Fruit fly (Drosophila melanogaster) whole organism, embryonic: Measurements from ENCODE around the gene CG14903.
A peak's percentile ranks its signal among the peaks of the same experiment; 100 is the strongest.

ENCODE experiments used
- CG10209 ChIP-seq: fragments of 200-800 bp; sonication (Bioruptor generic); optimal IDR thresholded peaks from 3 replicates; lab custom pipeline; 2017; ENCODE audit warnings: missing biosample characterization, mild to moderate bottlenecking, missing genetic modification characterization, missing genetic modification reagents
- CG10321 ChIP-seq: fragments of 200-800 bp; sonication (Bioruptor generic); IDR thresholded peaks from 2 replicates; pipeline ENCODE4 v1.3.6; 2022; ENCODE audit warnings: missing biosample characterization, missing genetic modification characterization
- CG1602 ChIP-seq: fragments of 200-800 bp; sonication (Bioruptor generic); optimal IDR thresholded peaks from 3 replicates; lab custom pipeline; 2016; ENCODE audit warnings: missing biosample characterization, missing genetic modification characterization
- CG2199 ChIP-seq: fragments of 200-800 bp; sonication (Bioruptor generic); IDR thresholded peaks from 3 replicates; pipeline ENCODE4 v1.3.6; 2022; ENCODE audit warnings: missing biosample characterization, missing genetic modification characterization
- CG2875 ChIP-seq: fragments of 200-800 bp; sonication (Bioruptor generic); optimal IDR thresholded peaks from 2 replicates; lab custom pipeline; 2017; ENCODE audit warnings: missing biosample characterization, mild to moderate bottlenecking, missing genetic modification characterization, missing genetic modification reagents
- CG32772 ChIP-seq: fragments of 200-800 bp; sonication (Bioruptor generic); IDR thresholded peaks from 2 replicates; pipeline ENCODE4 v1.3.6; 2022; ENCODE audit warnings: missing biosample characterization, missing genetic modification characterization
- CG3407 ChIP-seq: fragments of 200-800 bp; sonication (Bioruptor generic); optimal IDR thresholded peaks from 2 replicates; lab custom pipeline; 2018; ENCODE audit warnings: missing biosample characterization, mild to moderate bottlenecking, missing genetic modification characterization
- CG4328 ChIP-seq: fragments of 200-800 bp; sonication (Bioruptor generic); optimal IDR thresholded peaks from 3 replicates; lab custom pipeline; 2017; ENCODE audit warnings: missing biosample characterization, missing genetic modification reagents, missing genetic modification characterization
- CG4360 ChIP-seq: fragments of 200-800 bp; sonication (Bioruptor generic); IDR thresholded peaks from 2 replicates; pipeline ENCODE4 v1.3.6; 2022; ENCODE audit warnings: missing biosample characterization, missing genetic modification characterization
- CG4404 ChIP-seq: fragments of 200-800 bp; sonication (Bioruptor generic); IDR thresholded peaks from 2 replicates; pipeline ENCODE4 v1.3.6; 2022; ENCODE audit warnings: missing biosample characterization, missing genetic modification characterization
- CG4820 ChIP-seq: fragments of 200-800 bp; sonication (Bioruptor generic); optimal IDR thresholded peaks from 3 replicates; lab custom pipeline; 2016; ENCODE audit warnings: missing biosample characterization, missing genetic modification characterization
- CG7963 ChIP-seq: fragments of 200-800 bp; sonication (Bioruptor generic); IDR thresholded peaks from 3 replicates; pipeline ENCODE4 v1.3.6; 2022; ENCODE audit warnings: missing biosample characterization, missing genetic modification characterization; ENCODE audit not compliant: partially characterized antibody
- CG9437 ChIP-seq: fragments of 200-800 bp; sonication (Bioruptor generic); optimal IDR thresholded peaks from 2 replicates; lab custom pipeline; 2018; ENCODE audit warnings: missing biosample characterization, mild to moderate bottlenecking, missing genetic modification characterization
- CkIIα-i1 ChIP-seq: fragments of 200-800 bp; sonication (Bioruptor generic); IDR thresholded peaks from 2 replicates; pipeline ENCODE4 v1.3.6; 2022; ENCODE audit warnings: missing biosample characterization, missing genetic modification characterization
- CoRest ChIP-seq: fragments of 200-800 bp; sonication (Bioruptor generic); optimal IDR thresholded peaks from 3 replicates; lab custom pipeline; 2018; ENCODE audit warnings: missing biosample characterization, mild to moderate bottlenecking, missing genetic modification characterization, moderate library complexity
- Doc3 ChIP-seq: fragments of 200-800 bp; sonication (Bioruptor generic); IDR thresholded peaks from 3 replicates; pipeline ENCODE4 v1.3.6; 2022; ENCODE audit warnings: missing biosample characterization, missing genetic modification characterization; ENCODE audit not compliant: partially characterized antibody
- Dref ChIP-seq: fragments of 200-800 bp; sonication (Bioruptor generic); IDR thresholded peaks from 2 replicates; pipeline ENCODE4 v1.3.6; 2022; ENCODE audit warnings: missing biosample characterization, missing genetic modification characterization
- E2f2 ChIP-seq: fragments of 200-800 bp; sonication (Bioruptor generic); IDR thresholded peaks from 2 replicates; pipeline ENCODE4 v1.3.6; 2022; ENCODE audit warnings: missing biosample characterization, missing genetic modification characterization
- HLHmδ ChIP-seq: fragments of 200-800 bp; sonication (Bioruptor generic); optimal IDR thresholded peaks from 2 replicates; lab custom pipeline; 2018; ENCODE audit warnings: missing biosample characterization, mild to moderate bottlenecking, missing genetic modification characterization, moderate library complexity
- Hr3 ChIP-seq: fragments of 200-800 bp; sonication (Bioruptor generic); optimal IDR thresholded peaks from 3 replicates; lab custom pipeline; 2016; ENCODE audit warnings: missing biosample characterization, missing genetic modification characterization
- Lim3 ChIP-seq: fragments of 200-800 bp; sonication (Bioruptor generic); IDR thresholded peaks from 2 replicates; pipeline ENCODE4 v1.3.6; 2022; ENCODE audit warnings: missing biosample characterization, missing genetic modification characterization
- MBD-R2 ChIP-seq: fragments of 200-800 bp; sonication (Bioruptor generic); IDR thresholded peaks from 2 replicates; pipeline ENCODE4 v1.3.6; 2022; ENCODE audit warnings: missing biosample characterization, missing genetic modification characterization
- Pdp1 ChIP-seq, 2 experiments: fragments of 200-800 bp; sonication (Bioruptor generic); optimal IDR thresholded peaks; 3 replicates each; lab custom pipeline; 2016; ENCODE audit warnings: missing biosample characterization in 2 of 2, missing genetic modification characterization in 2 of 2, mild to moderate bottlenecking in 1 of 2, moderate library complexity in 1 of 2
- Ravus ChIP-seq: fragments of 200-800 bp; sonication (Bioruptor generic); IDR thresholded peaks from 2 replicates; pipeline ENCODE4 v1.3.6; 2022; ENCODE audit warnings: missing biosample characterization, missing genetic modification characterization
- Scr ChIP-seq: fragments of 200-800 bp; sonication (Bioruptor generic); IDR thresholded peaks from 2 replicates; pipeline ENCODE4 v1.3.6; 2022; ENCODE audit warnings: missing biosample characterization, missing genetic modification characterization; ENCODE audit not compliant: partially characterized antibody
- YL-1 ChIP-seq: fragments of 200-800 bp; sonication (Bioruptor generic); optimal IDR thresholded peaks from 3 replicates; lab custom pipeline; 2017; ENCODE audit warnings: missing biosample characterization, mild to moderate bottlenecking, missing genetic modification characterization
- aop ChIP-seq: fragments of 200-800 bp; sonication (Bioruptor generic); IDR thresholded peaks from 2 replicates; pipeline ENCODE4 v1.3.6; 2022; ENCODE audit warnings: missing biosample characterization, missing genetic modification characterization
- ash1 ChIP-seq: fragments of 200-800 bp; sonication (Bioruptor generic); optimal IDR thresholded peaks from 2 replicates; lab custom pipeline; 2018; ENCODE audit warnings: missing biosample characterization, mild to moderate bottlenecking, missing genetic modification characterization
- ato ChIP-seq: fragments of 200-800 bp; sonication (Bioruptor generic); IDR thresholded peaks from 2 replicates; pipeline ENCODE4 v1.3.6; 2022; ENCODE audit warnings: missing biosample characterization, missing genetic modification characterization; ENCODE audit not compliant: partially characterized antibody
- crol ChIP-seq: fragments of 200-800 bp; sonication (Bioruptor generic); IDR thresholded peaks from 2 replicates; pipeline ENCODE4 v1.3.6; 2022; ENCODE audit warnings: missing biosample characterization, missing genetic modification characterization
- dan ChIP-seq: fragments of 200-800 bp; sonication (Bioruptor generic); IDR thresholded peaks from 2 replicates; pipeline ENCODE4 v1.3.6; 2022; ENCODE audit warnings: missing biosample characterization, missing genetic modification characterization
- fru ChIP-seq: fragments of >200 bp; optimal IDR thresholded peaks from 2 replicates; lab custom pipeline; 2017
- fu2 ChIP-seq: fragments of 200-800 bp; sonication (Bioruptor generic); optimal IDR thresholded peaks from 2 replicates; lab custom pipeline; 2016; ENCODE audit warnings: missing biosample characterization, missing genetic modification characterization
- gcm2 ChIP-seq: fragments of 200-800 bp; sonication (Bioruptor generic); optimal IDR thresholded peaks from 2 replicates; lab custom pipeline; 2016; ENCODE audit warnings: missing biosample characterization, missing genetic modification characterization
- gem ChIP-seq: fragments of 200-800 bp; sonication (Bioruptor generic); optimal IDR thresholded peaks from 2 replicates; lab custom pipeline; 2019; ENCODE audit warnings: missing biosample characterization, mild to moderate bottlenecking, missing genetic modification characterization, moderate library complexity
- ham ChIP-seq: fragments of 200-800 bp; sonication (Bioruptor generic); IDR thresholded peaks from 2 replicates; pipeline ENCODE4 v1.3.6; 2022; ENCODE audit warnings: missing biosample characterization, missing genetic modification characterization
- her ChIP-seq: fragments of 200-800 bp; sonication (Bioruptor generic); optimal IDR thresholded peaks from 2 replicates; lab custom pipeline; 2016; ENCODE audit warnings: missing biosample characterization, missing genetic modification characterization
- klu ChIP-seq: fragments of 200-800 bp; sonication (Bioruptor generic); IDR thresholded peaks from 2 replicates; pipeline ENCODE4 v1.3.6; 2022; ENCODE audit warnings: missing biosample characterization, missing genetic modification characterization
- lbe ChIP-seq: fragments of 200-800 bp; sonication (Bioruptor generic); optimal IDR thresholded peaks from 2 replicates; lab custom pipeline; 2016; ENCODE audit warnings: missing biosample characterization, mild to moderate bottlenecking, missing genetic modification characterization
- luna ChIP-seq: fragments of 200-800 bp; sonication (Bioruptor generic); optimal IDR thresholded peaks from 2 replicates; lab custom pipeline; 2016; ENCODE audit warnings: missing biosample characterization, missing genetic modification characterization
- pb ChIP-seq: fragments of 200-800 bp; sonication (Bioruptor generic); optimal IDR thresholded peaks from 3 replicates; lab custom pipeline; 2016; ENCODE audit warnings: missing biosample characterization, missing genetic modification characterization
- pho ChIP-seq: fragments of 200-800 bp; sonication (Bioruptor generic); optimal IDR thresholded peaks from 2 replicates; lab custom pipeline; 2016; ENCODE audit warnings: missing biosample characterization, missing genetic modification characterization
- pnt ChIP-seq: fragments of 200-800 bp; sonication (Bioruptor generic); optimal IDR thresholded peaks from 3 replicates; lab custom pipeline; 2016; ENCODE audit warnings: missing biosample characterization, missing genetic modification characterization
- sd ChIP-seq: fragments of 200-800 bp; sonication (Bioruptor generic); optimal IDR thresholded peaks from 3 replicates; lab custom pipeline; 2018; ENCODE audit warnings: missing biosample characterization, mild to moderate bottlenecking, missing genetic modification characterization, moderate library complexity
- seq ChIP-seq: fragments of 200-800 bp; sonication (Bioruptor generic); IDR thresholded peaks from 2 replicates; pipeline ENCODE4 v1.3.6; 2022; ENCODE audit warnings: missing biosample characterization, missing genetic modification characterization
- shn ChIP-seq: fragments of 200-800 bp; sonication (Bioruptor generic); optimal IDR thresholded peaks from 3 replicates; lab custom pipeline; 2016; ENCODE audit warnings: missing biosample characterization, missing genetic modification characterization
- ssp ChIP-seq: fragments of 200-800 bp; sonication (Bioruptor generic); IDR thresholded peaks from 2 replicates; pipeline ENCODE4 v1.3.6; 2022; ENCODE audit warnings: missing biosample characterization, missing genetic modification characterization
- stc ChIP-seq: fragments of 200-800 bp; sonication (Bioruptor generic); IDR thresholded peaks from 2 replicates; pipeline ENCODE4 v1.3.6; 2022; ENCODE audit warnings: missing biosample characterization, missing genetic modification characterization
- sug ChIP-seq: fragments of 200-800 bp; optimal IDR thresholded peaks from 2 replicates; lab custom pipeline; 2019; ENCODE audit warnings: missing biosample characterization, mild to moderate bottlenecking, missing genetic modification characterization, moderate library complexity
- ttk ChIP-seq: fragments of 200-800 bp; sonication (Bioruptor generic); IDR thresholded peaks from 2 replicates; pipeline ENCODE4 v2.1.2; 2022; ENCODE audit warnings: missing biosample characterization, missing genetic modification characterization
- wek ChIP-seq: fragments of 200-800 bp; sonication (Bioruptor generic); optimal IDR thresholded peaks from 3 replicates; lab custom pipeline; 2018; ENCODE audit warnings: missing biosample characterization, mild to moderate bottlenecking, missing genetic modification characterization, moderate library complexity
- wor ChIP-seq: fragments of 200-800 bp; sonication (Bioruptor generic); IDR thresholded peaks from 2 replicates; pipeline ENCODE4 v1.3.6; 2022; ENCODE audit warnings: missing biosample characterization, missing genetic modification characterization

CG14903 gene

dm6 chr3R:16553459-16554230, 19.9 kb downstream of the CG14903 start (continued):
- no peak for TF ChIP-seq CG4328
- no peak for TF ChIP-seq HLHmδ (GFP tag; lab: Kevin White, UChicago)
- TF ChIP-seq CG1602 (GFP tag; lab: Kevin White, UChicago), result no peak
- TF ChIP-seq CG3407 (GFP tag; lab: Kevin White, UChicago), result no peak
- no peak for TF ChIP-seq sug (tag; lab: Kevin White, UChicago)
- TF ChIP-seq aop (GFP tag; lab: Robert Waterston, UW), result no peak
- no peak for TF ChIP-seq klu (GFP tag; lab: Robert Waterston, UW)
- TF ChIP-seq sd (tag; lab: Kevin White, UChicago), result no peak
- no peak for TF ChIP-seq Ravus
- no peak for TF ChIP-seq ash1 (GFP tag; lab: Kevin White, UChicago)
- no peak for TF ChIP-seq pnt (GFP tag; lab: Kevin White, UChicago)
- TF ChIP-seq Scr (GFP tag; lab: Robert Waterston, UW), result no peak
- TF ChIP-seq fru, result no peak
- no peak for TF ChIP-seq ham (GFP tag; lab: Robert Waterston, UW)
- TF ChIP-seq fu2, result no peak
- peak; percentile 23 for TF ChIP-seq CG9437 (GFP tag; lab: Kevin White, UChicago)
- no peak for TF ChIP-seq Hr3
- TF ChIP-seq lbe (GFP tag; lab: Kevin White, UChicago), result no peak
- TF ChIP-seq CG2875 (GFP tag; lab: Kevin White, UChicago), result no peak
- TF ChIP-seq seq (GFP tag; lab: Robert Waterston, UW), result no peak
- TF ChIP-seq pho (GFP tag; lab: Kevin White, UChicago), result no peak
- TF ChIP-seq her, result no peak
- TF ChIP-seq luna (GFP tag; lab: Kevin White, UChicago), result no peak
- no peak for TF ChIP-seq CG2199 (GFP tag; lab: Robert Waterston, UW)
- TF ChIP-seq CG10321, result no peak
- TF ChIP-seq dan, result no peak
- no peak for TF ChIP-seq YL-1
- no peak for TF ChIP-seq Doc3
- TF ChIP-seq CG32772 (GFP tag; lab: Robert Waterston, UW), result no peak
- no peak for TF ChIP-seq MBD-R2 (GFP tag; lab: Robert Waterston, UW)
- no peak for TF ChIP-seq Lim3 (GFP tag; lab: Robert Waterston, UW)
- TF ChIP-seq CG4404 (GFP tag; lab: Robert Waterston, UW), result no peak
- no peak for TF ChIP-seq gcm2 (GFP tag; lab: Kevin White, UChicago)
- TF ChIP-seq CoRest, result peak; percentile 17
- no peak for TF ChIP-seq CG4360
- TF ChIP-seq ttk (GFP tag; lab: Robert Waterston, UW), result no peak
- no peak for TF ChIP-seq CG10209
- no peak for TF ChIP-seq CG7963 (GFP tag; lab: Robert Waterston, UW)
- TF ChIP-seq E2f2, result no peak
- no peak for TF ChIP-seq wor (GFP tag; lab: Robert Waterston, UW)
- TF ChIP-seq Dref (GFP tag; lab: Robert Waterston, UW), result no peak
- TF ChIP-seq gem (tag; lab: Kevin White, UChicago), result peak; percentile 23
- no peak for TF ChIP-seq wek
- TF ChIP-seq CG4820, result no peak
- peak; percentile 92 for TF ChIP-seq crol (GFP tag; lab: Robert Waterston, UW)
- TF ChIP-seq shn (GFP tag; lab: Kevin White, UChicago), result no peak
- no peak for TF ChIP-seq CkIIα-i1 (GFP tag; lab: Robert Waterston, UW)
- no peak for TF ChIP-seq stc (GFP tag; lab: Robert Waterston, UW)
- no peak for TF ChIP-seq pb (GFP tag; lab: Kevin White, UChicago)
- TF ChIP-seq ato (GFP tag; lab: Robert Waterston, UW), result 0 out of 2 replicates have a peak, but pooled peaks have one; percentile 24
- TF ChIP-seq Pdp1 (GFP tag; optimal IDR thresholded peaks at IDR 0.05; lab: Kevin White, UChicago), result no peak
- no peak for TF ChIP-seq ssp (GFP tag; lab: Robert Waterston, UW)
